Worm (Caenorhabditis elegans): Measurements from ENCODE around the gene str-38.
"Not testable (repeated sequence)": the region's sequence is repeated elsewhere in the genome, so short reads cannot be mapped to it uniquely, and the experiment has no call there.

str-38 gene

DNA sequence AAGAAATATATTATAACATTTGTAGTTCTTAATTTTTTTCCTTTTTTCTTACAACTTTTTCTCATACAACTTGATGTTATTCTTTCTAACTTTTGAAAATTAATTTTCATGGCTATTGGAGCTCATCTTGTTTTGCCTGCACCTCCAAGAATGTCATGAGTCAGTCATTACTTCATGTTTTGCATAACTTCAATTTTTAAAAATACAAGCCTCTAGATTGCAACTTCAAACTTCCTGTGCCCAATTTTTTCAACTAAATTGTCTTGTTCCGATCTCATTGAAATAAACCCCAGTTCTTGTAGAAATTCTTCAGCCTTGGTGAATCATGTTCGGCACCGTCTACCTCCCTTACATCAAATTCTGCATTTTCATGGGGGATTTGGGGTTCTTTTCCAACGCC, 26.3 kb upstream of the str-38 start, which contains the start of gene str-9:
TSS of gene str-9 (plus strand) at position 301 of the 400 bp plus-strand sequence.
- TF ChIP-seq mab-5 (tag; optimal IDR thresholded peaks at IDR 0.05): no peak
- no peak for TF ChIP-seq M03D4.4 (tag; optimal IDR thresholded peaks at IDR 0.05)
- no peak for TF ChIP-seq unc-39 (tag; optimal IDR thresholded peaks at IDR 0.05)
- no peak for TF ChIP-seq nhr-76 (tag; optimal IDR thresholded peaks at IDR 0.05)
- no peak for TF ChIP-seq unc-62 (GFP tag; optimal IDR thresholded peaks at IDR 0.05)
- TF ChIP-seq ham-2 (GFP tag; optimal IDR thresholded peaks at IDR 0.05): no peak
- TF ChIP-seq drap-1 (GFP tag; optimal IDR thresholded peaks at IDR 0.05): no peak
- TF ChIP-seq ztf-11 (tag; optimal IDR thresholded peaks at IDR 0.05): no peak
- no peak for TF ChIP-seq flh-1 (GFP tag; optimal IDR thresholded peaks at IDR 0.05)
- no peak for TF ChIP-seq blmp-1 (tag; optimal IDR thresholded peaks at IDR 0.05)
- no peak for TF ChIP-seq unc-120 (tag; optimal IDR thresholded peaks at IDR 0.05; ENCODE audit: poor library complexity, severe bottlenecking)
- no peak for TF ChIP-seq ces-1 (GFP tag; optimal IDR thresholded peaks at IDR 0.05)
- TF ChIP-seq elt-1 (tag; optimal IDR thresholded peaks at IDR 0.05; ENCODE audit: borderline replicate concordance, insufficient read depth): no peak
- no peak for TF ChIP-seq mep-1 (tag; optimal IDR thresholded peaks at IDR 0.05)
- TF ChIP-seq nhr-2 (tag; optimal IDR thresholded peaks at IDR 0.05): no peak

DNA sequence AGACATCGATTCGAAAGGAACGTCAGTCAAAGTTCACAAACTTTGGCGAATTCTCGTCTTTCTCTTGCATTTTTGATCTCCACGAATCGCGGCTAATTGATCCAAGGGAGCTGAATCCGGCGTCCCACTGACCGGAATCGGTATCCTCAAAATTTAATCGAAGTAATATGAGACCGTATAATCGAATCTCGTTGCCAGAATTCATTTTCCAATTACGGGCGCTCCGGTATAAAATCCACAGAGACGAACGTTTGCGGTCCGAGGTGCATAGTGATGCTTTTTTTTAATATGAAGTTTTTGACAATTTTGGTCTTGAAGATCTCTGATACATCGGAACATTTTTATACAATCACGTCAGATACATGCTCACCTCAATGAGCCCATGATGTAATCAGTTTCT, 25.5 kb upstream of the str-38 start:
- TF ChIP-seq snpc-4 (tag; optimal IDR thresholded peaks at IDR 0.05) (no peak), ceh-43 (GFP tag; optimal IDR thresholded peaks at IDR 0.05) (no peak), mls-2 (tag; optimal IDR thresholded peaks at IDR 0.05) (no peak), ceh-39 (tag; optimal IDR thresholded peaks at IDR 0.05) (no peak), nhr-2 (tag; optimal IDR thresholded peaks at IDR 0.05) (no peak), nhr-237 (tag; optimal IDR thresholded peaks at IDR 0.05) (no peak), lin-32 (GFP tag; optimal IDR thresholded peaks at IDR 0.05) (no peak), elt-1 (tag; optimal IDR thresholded peaks at IDR 0.05; ENCODE audit: borderline replicate concordance, insufficient read depth) (no peak), ztf-11 (tag; optimal IDR thresholded peaks at IDR 0.05) (no peak), zip-8 (tag; optimal IDR thresholded peaks at IDR 0.05) (no peak), blmp-1 (tag; optimal IDR thresholded peaks at IDR 0.05) (no peak)

DNA sequence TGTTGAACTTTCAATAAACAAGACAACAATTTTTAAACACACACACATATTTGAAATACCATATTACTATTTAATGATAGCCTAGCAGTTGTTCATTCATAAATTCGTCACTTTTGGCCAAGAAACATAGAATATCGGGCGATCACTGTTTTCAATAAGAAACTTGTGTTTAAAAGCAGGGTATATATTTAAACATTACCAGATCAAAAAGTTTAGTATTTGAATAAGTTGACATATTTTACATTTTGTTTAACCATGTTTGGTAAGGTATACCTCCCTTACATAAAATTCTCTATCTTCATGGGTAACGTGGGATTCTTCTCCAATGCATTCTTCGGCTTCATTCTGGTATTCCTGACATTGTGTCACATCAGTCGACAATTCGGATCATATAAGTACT, 22.6 kb upstream of the str-38 start, which contains the start of gene str-8:
TSS of gene str-8 (plus strand) at position 301 of the 400 bp plus-strand sequence.
- TF ChIP-seq hlh-1, pha-4, ztf-11 (tag; optimal IDR thresholded peaks at IDR 0.05): not testable (repeated sequence)

DNA sequence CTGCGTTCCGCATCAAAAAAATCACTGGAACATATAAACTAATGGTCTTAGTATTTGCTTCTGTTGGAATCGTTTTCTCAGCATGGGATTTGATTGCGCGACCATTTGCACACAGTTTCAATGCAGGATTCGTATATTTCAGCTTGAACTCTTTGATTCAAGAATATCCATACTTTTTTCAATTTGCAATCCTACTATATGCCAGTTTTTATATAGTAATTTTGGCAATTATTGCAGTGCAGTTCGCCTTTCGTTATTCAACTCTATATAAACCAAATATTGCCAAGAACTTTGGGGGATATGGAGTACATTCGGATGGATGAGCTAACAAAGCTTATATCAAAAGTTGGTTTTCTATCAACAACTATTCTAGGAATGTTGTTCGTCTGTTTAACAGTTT, 20.8 kb upstream of the str-38 start, which contains the start of gene str-5:
TSS of gene str-5 (plus strand) at position 301 of the 400 bp plus-strand sequence.
- TF ChIP-seq snpc-4 (tag; optimal IDR thresholded peaks at IDR 0.05); nhr-2 (tag; optimal IDR thresholded peaks at IDR 0.05); sem-2 (GFP tag; optimal IDR thresholded peaks at IDR 0.05): not testable (repeated sequence)

DNA sequence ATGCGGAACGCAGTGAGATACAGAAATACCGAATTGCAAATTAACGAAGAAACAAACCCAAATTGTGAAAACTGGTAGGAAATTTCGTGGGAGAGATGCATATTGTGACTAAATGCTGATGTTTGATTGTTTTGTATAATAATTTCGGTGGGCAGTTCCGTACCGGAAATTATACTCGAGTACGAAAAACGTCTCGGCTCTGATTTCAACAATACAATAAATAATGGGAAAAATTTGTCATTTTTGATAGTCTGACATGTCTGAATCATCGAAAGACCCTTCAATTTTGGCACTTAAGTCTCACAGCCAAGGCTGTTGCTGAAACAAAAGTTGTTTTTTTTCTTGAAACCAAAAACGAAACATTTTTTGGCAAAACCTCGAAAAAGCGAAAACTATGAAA, 19.9 kb upstream of the str-38 start, which contains the start of gene str-43:
TSS of gene str-43 (minus strand) at position 101 of the 400 bp plus-strand sequence.
- TF ChIP-seq ztf-11 (tag; optimal IDR thresholded peaks at IDR 0.05): no peak
- TF ChIP-seq tbx-8 (GFP tag; optimal IDR thresholded peaks at IDR 0.05): no peak
- no peak for TF ChIP-seq mab-5 (tag; optimal IDR thresholded peaks at IDR 0.05)
- TF ChIP-seq zip-8 (tag; optimal IDR thresholded peaks at IDR 0.05): no peak
- no peak for TF ChIP-seq bed-3 (GFP tag; optimal IDR thresholded peaks at IDR 0.05)
- TF ChIP-seq ceh-83 (GFP tag; optimal IDR thresholded peaks at IDR 0.05): no peak
- TF ChIP-seq blmp-1 (tag; optimal IDR thresholded peaks at IDR 0.05): no peak
- no peak for TF ChIP-seq nhr-2 (tag; optimal IDR thresholded peaks at IDR 0.05)
- no peak for TF ChIP-seq sem-2 (GFP tag; optimal IDR thresholded peaks at IDR 0.05)
- no peak for TF ChIP-seq mls-2 (tag; optimal IDR thresholded peaks at IDR 0.05)
- TF ChIP-seq unc-120 (tag; optimal IDR thresholded peaks at IDR 0.05; ENCODE audit: poor library complexity, severe bottlenecking): no peak
- TF ChIP-seq cnd-1 (tag; optimal IDR thresholded peaks at IDR 0.05): no peak
- TF ChIP-seq pha-4 (tag; optimal IDR thresholded peaks at IDR 0.05): no peak
- TF ChIP-seq ces-1 (GFP tag; optimal IDR thresholded peaks at IDR 0.05): no peak
- no peak for TF ChIP-seq unc-62 (GFP tag; optimal IDR thresholded peaks at IDR 0.05)
- TF ChIP-seq nhr-28 (tag; optimal IDR thresholded peaks at IDR 0.05): no peak
- TF ChIP-seq nhr-76 (tag; optimal IDR thresholded peaks at IDR 0.05): no peak
- no peak for TF ChIP-seq ham-2 (GFP tag; optimal IDR thresholded peaks at IDR 0.05)

Data from whole organism, mixed stage, embryonic.